Worm (Caenorhabditis elegans) whole organism, young adult: ENCODE measurements around the gene Y53G8AL.1.
A peak's percentile ranks its signal among the peaks of the same experiment; 100 is the strongest.

Experiments used
- F37B4.10 ChIP-seq: fragments of 200-800 bp; sonication (Bioruptor generic); IDR thresholded peaks from 2 replicates; pipeline ENCODE4 v1.3.6; 2022; ENCODE audit warnings: missing genetic modification characterization, missing compliant biosample characterization
- F57C9.4 ChIP-seq: sonication (generic microtip); optimal IDR thresholded peaks from 2 replicates; lab custom pipeline; 2017; ENCODE audit warnings: mild to moderate bottlenecking, missing genetic modification characterization, missing compliant biosample characterization
- Y53F4B.3 ChIP-seq: fragments of 200-800 bp; sonication (Bioruptor generic); IDR thresholded peaks from 2 replicates; pipeline ENCODE4 v1.3.6; 2022; ENCODE audit warnings: missing genetic modification reagents, missing genetic modification characterization, missing compliant biosample characterization
- attf-6 ChIP-seq: fragments of 200-800 bp; sonication (Bioruptor generic); IDR thresholded peaks from 2 replicates; pipeline ENCODE4 v1.3.6; 2022; ENCODE audit warnings: missing genetic modification reagents, missing genetic modification characterization, missing compliant biosample characterization
- cebp-2 ChIP-seq: fragments of 200-800 bp; sonication (Bioruptor generic); IDR thresholded peaks from 2 replicates; pipeline ENCODE4 v1.3.6; 2022; ENCODE audit warnings: missing genetic modification characterization, missing compliant biosample characterization
- ceh-58 ChIP-seq: fragments of 200-800 bp; sonication (Bioruptor generic); IDR thresholded peaks from 2 replicates; pipeline ENCODE4 v1.3.6; 2022; ENCODE audit warnings: missing genetic modification characterization, missing compliant biosample characterization
- dpl-1 ChIP-seq: fragments of 150-350 bp; optimal IDR thresholded peaks from 2 replicates; lab custom pipeline; 2014; ENCODE audit warnings: missing biosample characterization, missing genetic modification reagents, missing genetic modification characterization
- hmg-20 ChIP-seq: fragments of 200-800 bp; sonication (Bioruptor generic); IDR thresholded peaks from 2 replicates; pipeline ENCODE4 v1.3.6; 2022; ENCODE audit warnings: missing genetic modification reagents, missing genetic modification characterization, missing compliant biosample characterization
- madf-6 ChIP-seq: fragments of 200-800 bp; sonication (Bioruptor generic); IDR thresholded peaks from 2 replicates; pipeline ENCODE4 v1.3.6; 2022; ENCODE audit warnings: missing genetic modification reagents, missing genetic modification characterization, missing compliant biosample characterization
- sea-2 ChIP-seq: fragments of 200-800 bp; sonication (Bioruptor generic); IDR thresholded peaks from 2 replicates; pipeline ENCODE4 v1.3.6; 2022; ENCODE audit warnings: missing genetic modification characterization, missing compliant biosample characterization
- ztf-26 ChIP-seq: sonication (generic microtip); optimal IDR thresholded peaks from 2 replicates; lab custom pipeline; 2017; ENCODE audit warnings: missing genetic modification characterization, missing compliant biosample characterization

DNA sequence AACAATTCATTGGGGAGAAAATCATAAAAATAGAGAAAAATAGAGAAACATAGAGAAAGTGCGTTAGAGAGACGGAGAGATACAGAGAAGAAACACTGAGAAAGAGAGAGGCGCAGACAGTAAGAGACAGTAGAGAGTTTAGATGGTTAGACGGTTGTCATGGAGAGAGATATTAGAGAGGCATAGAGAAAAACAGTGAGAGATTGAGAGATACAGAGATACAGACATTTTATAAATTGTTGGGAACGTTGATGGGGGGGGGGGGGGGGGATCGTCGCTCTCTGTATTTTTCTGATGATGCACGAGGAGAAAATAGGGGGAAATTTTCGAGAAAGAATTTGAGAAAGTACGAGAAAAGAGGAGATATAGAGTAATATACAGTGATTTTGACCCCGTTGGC lies 46.4 kb downstream of the Y53G8AL.1 start:
- TF ChIP-seq F37B4.10 (GFP tag; lab: Robert Waterston, UW): no peak
- no peak for TF ChIP-seq dpl-1
- TF ChIP-seq sea-2: no peak
- peak; percentile 91 for TF ChIP-seq ztf-26 (tag; lab: Kevin White, UChicago)
- no peak for TF ChIP-seq ceh-58 (GFP tag; lab: Robert Waterston, UW)
- no peak for TF ChIP-seq attf-6
- no peak for TF ChIP-seq F57C9.4
- no peak for TF ChIP-seq hmg-20 (GFP tag; lab: Robert Waterston, UW)
- no peak for TF ChIP-seq cebp-2 (GFP tag; lab: Robert Waterston, UW)
- TF ChIP-seq Y53F4B.3 (GFP tag; lab: Robert Waterston, UW): no peak
- no peak for TF ChIP-seq madf-6
